Fruit fly (Drosophila melanogaster) S2 (cell line): ENCODE measurements around the gene CG7886.

ENCODE experiments used
- CG8478 ChIP-seq: fragments of >200 bp; optimal IDR thresholded peaks from 2 replicates; lab custom pipeline; 2018
- CTCF ChIP-seq, 2 experiments: fragments of >200 bp; optimal IDR thresholded peaks; 2 replicates each; lab custom pipeline; 2018

DNA sequence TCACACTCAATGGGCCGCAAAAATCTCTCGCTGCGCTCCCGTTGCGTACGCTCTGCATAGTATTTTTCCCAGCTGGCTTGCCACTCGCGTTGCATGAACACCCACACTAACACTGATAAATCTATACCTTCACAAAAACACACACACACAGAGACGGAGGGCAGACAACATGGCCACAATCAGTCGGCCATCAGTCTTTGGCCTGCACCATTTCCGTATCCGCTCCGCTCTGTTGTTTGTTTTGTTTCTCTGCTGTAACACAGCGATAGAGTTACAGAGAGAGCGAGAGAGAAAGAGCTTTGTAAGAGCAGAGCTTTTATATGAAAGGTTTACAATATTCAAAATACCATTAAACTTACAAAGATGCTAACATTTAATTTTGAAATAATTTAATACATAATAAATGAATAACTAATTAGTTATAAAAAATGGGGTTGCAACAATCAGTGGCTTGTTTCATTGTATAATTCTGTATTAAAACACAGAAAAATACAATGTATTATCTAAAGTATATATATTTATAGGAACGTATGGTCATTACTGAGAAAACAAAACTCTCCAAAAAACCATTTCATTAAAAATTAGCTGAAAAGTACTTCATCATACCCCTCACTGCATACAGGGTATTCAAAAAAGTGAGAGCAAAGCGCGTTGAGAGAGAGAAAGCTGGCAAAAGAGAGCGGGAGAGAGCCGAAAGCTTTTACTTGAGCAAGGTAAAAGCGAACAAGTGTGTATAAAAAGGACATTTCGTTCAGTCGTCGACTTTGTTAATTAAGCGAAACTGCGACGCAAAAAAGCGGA is 33.3 kb downstream of the CG7886 start, which contains the start of gene CG14853:
- TF ChIP-seq CTCF (optimal IDR thresholded peaks at IDR 0.05; lab: Kevin White, UChicago) (no peak), CG8478 (lab: Kevin White, UChicago) (no peak)
